Worm (Caenorhabditis elegans) whole organism, L4/young adult: ENCODE results near the gene F37B4.10.

Source experiments
- W03F9.2 ChIP-seq: fragments of 150-350 bp; optimal IDR thresholded peaks from 2 replicates; lab custom pipeline; 2014; ENCODE audit warnings: missing biosample characterization, missing genetic modification characterization
- him-1 ChIP-seq: sonication (generic microtip); optimal IDR thresholded peaks from 2 replicates; lab custom pipeline; 2016; ENCODE audit warnings: missing genotype, missing genetic modification reagents, missing genetic modification characterization, missing compliant biosample characterization

- TF ChIP-seq W03F9.2 (tag; lab: Kevin White, UChicago) (no peak), him-1 (no peak)
Observed at ce11 chrV:2861505-2861904, 15.9 kb downstream of the F37B4.10 start, which contains the start of gene srh-270.
